Fruit fly (Drosophila melanogaster) whole organism, embryonic: ENCODE measurements around the gene CG1307.
A peak's percentile ranks its signal among the peaks of the same experiment; 100 is the strongest.

Experiments
- Ada2b ChIP-seq: fragments of 200-800 bp; sonication (Bioruptor generic); IDR thresholded peaks from 2 replicates; pipeline ENCODE4 v1.3.6; 2022; ENCODE audit warnings: missing biosample characterization, missing genetic modification characterization
- Blimp-1 ChIP-seq: fragments of 200-800 bp; sonication (Bioruptor generic); optimal IDR thresholded peaks from 3 replicates; lab custom pipeline; 2018; ENCODE audit warnings: missing biosample characterization, missing genetic modification characterization, mild to moderate bottlenecking, moderate library complexity, missing genetic modification reagents
- CG11085 ChIP-seq: fragments of 200-800 bp; sonication (Bioruptor generic); IDR thresholded peaks from 2 replicates; pipeline ENCODE4 v1.3.6; 2022; ENCODE audit warnings: missing biosample characterization, missing genetic modification characterization
- CG11696 ChIP-seq: fragments of 200-800 bp; sonication (Bioruptor generic); IDR thresholded peaks from 2 replicates; pipeline ENCODE4 v1.3.6; 2022; ENCODE audit warnings: missing biosample characterization, missing genetic modification characterization
- CG12071 ChIP-seq: fragments of 200-800 bp; sonication (Bioruptor generic); optimal IDR thresholded peaks from 3 replicates; lab custom pipeline; 2018; ENCODE audit warnings: missing biosample characterization, mild to moderate bottlenecking, missing genetic modification characterization
- CG12769 ChIP-seq: fragments of 200-800 bp; sonication (Bioruptor generic); optimal IDR thresholded peaks from 2 replicates; lab custom pipeline; 2019; ENCODE audit warnings: missing biosample characterization, mild to moderate bottlenecking, missing genetic modification characterization, moderate library complexity
- CG15479 ChIP-seq: fragments of 200-800 bp; sonication (Bioruptor generic); optimal IDR thresholded peaks from 3 replicates; lab custom pipeline; 2019; ENCODE audit warnings: missing biosample characterization, mild to moderate bottlenecking, missing genetic modification characterization, moderate library complexity
- CG1602 ChIP-seq: fragments of 200-800 bp; sonication (Bioruptor generic); optimal IDR thresholded peaks from 3 replicates; lab custom pipeline; 2016; ENCODE audit warnings: missing biosample characterization, missing genetic modification characterization
- CG16813 ChIP-seq: fragments of 200-800 bp; sonication (Bioruptor generic); IDR thresholded peaks from 3 replicates; pipeline ENCODE4 v1.3.6; 2022; ENCODE audit warnings: missing biosample characterization, missing genetic modification characterization; ENCODE audit not compliant: partially characterized antibody
- CG17186 ChIP-seq: fragments of 200-800 bp; sonication (Bioruptor generic); optimal IDR thresholded peaks from 3 replicates; lab custom pipeline; 2017; ENCODE audit warnings: missing biosample characterization, missing genetic modification reagents, missing genetic modification characterization
- CG17361 ChIP-seq: fragments of 200-800 bp; sonication (Bioruptor generic); IDR thresholded peaks from 3 replicates; pipeline ENCODE4 v1.3.6; 2022; ENCODE audit warnings: missing biosample characterization, missing genetic modification characterization
- CG17385 ChIP-seq: fragments of 200-800 bp; sonication (Bioruptor generic); optimal IDR thresholded peaks from 3 replicates; lab custom pipeline; 2018; ENCODE audit warnings: missing biosample characterization, mild to moderate bottlenecking, missing genetic modification characterization
- CG17568 ChIP-seq: fragments of 200-800 bp; sonication (Bioruptor generic); optimal IDR thresholded peaks from 2 replicates; lab custom pipeline; 2018; ENCODE audit warnings: missing biosample characterization, mild to moderate bottlenecking, missing genetic modification characterization, moderate library complexity
- CG18011 ChIP-seq: fragments of 200-800 bp; sonication (Bioruptor generic); optimal IDR thresholded peaks from 2 replicates; lab custom pipeline; 2017; ENCODE audit warnings: missing biosample characterization, missing genetic modification characterization, mild to moderate bottlenecking, moderate library complexity, missing genotype
- CG1832 ChIP-seq: fragments of 200-800 bp; sonication (Bioruptor generic); optimal IDR thresholded peaks from 2 replicates; lab custom pipeline; 2017; ENCODE audit warnings: missing biosample characterization, mild to moderate bottlenecking, missing genetic modification characterization, inconsistent platforms
- CG2129 ChIP-seq: fragments of 200-800 bp; sonication (Bioruptor generic); IDR thresholded peaks from 2 replicates; pipeline ENCODE4 v1.3.6; 2022; ENCODE audit warnings: missing biosample characterization, missing genetic modification characterization; ENCODE audit not compliant: partially characterized antibody
- CG2199 ChIP-seq: fragments of 200-800 bp; sonication (Bioruptor generic); IDR thresholded peaks from 3 replicates; pipeline ENCODE4 v1.3.6; 2022; ENCODE audit warnings: missing biosample characterization, missing genetic modification characterization
- CG3281 ChIP-seq: fragments of 200-800 bp; sonication (Bioruptor generic); optimal IDR thresholded peaks from 3 replicates; lab custom pipeline; 2017; ENCODE audit warnings: missing biosample characterization, mild to moderate bottlenecking, missing genetic modification characterization
- CG6683 ChIP-seq: fragments of 200-800 bp; sonication (Bioruptor generic); optimal IDR thresholded peaks from 2 replicates; lab custom pipeline; 2017; ENCODE audit warnings: missing biosample characterization, mild to moderate bottlenecking, missing genetic modification characterization, missing genetic modification reagents
- CTCF ChIP-seq: fragments of 200-800 bp; sonication (Bioruptor generic); optimal IDR thresholded peaks from 2 replicates; lab custom pipeline; 2017; ENCODE audit warnings: missing biosample characterization, mild to moderate bottlenecking, missing genetic modification characterization, moderate library complexity
- CkIIα-i1 ChIP-seq: fragments of 200-800 bp; sonication (Bioruptor generic); IDR thresholded peaks from 2 replicates; pipeline ENCODE4 v1.3.6; 2022; ENCODE audit warnings: missing biosample characterization, missing genetic modification characterization
- Deaf1 ChIP-seq: fragments of 200-800 bp; optimal IDR thresholded peaks from 3 replicates; lab custom pipeline; 2019; ENCODE audit warnings: missing biosample characterization, mild to moderate bottlenecking, missing genetic modification characterization, moderate library complexity
- Dip2 ChIP-seq: fragments of 200-800 bp; sonication (Bioruptor generic); IDR thresholded peaks from 2 replicates; pipeline ENCODE4 v1.3.6; 2022; ENCODE audit warnings: missing biosample characterization, missing genetic modification characterization
- Fer3 ChIP-seq: fragments of 200-800 bp; sonication (Bioruptor generic); optimal IDR thresholded peaks from 2 replicates; lab custom pipeline; 2018; ENCODE audit warnings: missing biosample characterization, mild to moderate bottlenecking, missing genetic modification characterization, moderate library complexity
- H15 ChIP-seq: fragments of 200-800 bp; sonication (Bioruptor generic); IDR thresholded peaks from 3 replicates; pipeline ENCODE4 v1.3.6; 2022; ENCODE audit warnings: missing biosample characterization, missing genetic modification characterization
- HLH3B ChIP-seq: fragments of 200-800 bp; sonication (Bioruptor generic); IDR thresholded peaks from 2 replicates; pipeline ENCODE4 v1.3.6; 2022; ENCODE audit warnings: missing biosample characterization, missing genetic modification characterization
- HmgZ ChIP-seq: fragments of 200-800 bp; sonication (Bioruptor generic); optimal IDR thresholded peaks from 2 replicates; lab custom pipeline; 2018; ENCODE audit warnings: missing biosample characterization, mild to moderate bottlenecking, missing genetic modification characterization
- Jarid2 ChIP-seq: fragments of 200-800 bp; sonication (Bioruptor generic); optimal IDR thresholded peaks from 3 replicates; lab custom pipeline; 2017; ENCODE audit warnings: mild to moderate bottlenecking, missing biosample characterization, missing genetic modification reagents, missing genetic modification characterization
- Myb ChIP-seq: fragments of 200-800 bp; sonication (Bioruptor generic); optimal IDR thresholded peaks from 2 replicates; lab custom pipeline; 2016; ENCODE audit warnings: missing biosample characterization, missing genetic modification characterization
- Neu2 ChIP-seq: fragments of 200-800 bp; sonication (Bioruptor generic); optimal IDR thresholded peaks from 3 replicates; lab custom pipeline; 2016; ENCODE audit warnings: missing biosample characterization, missing genetic modification characterization, borderline replicate concordance
- Nf-YB ChIP-seq: fragments of 200-800 bp; sonication (Bioruptor generic); optimal IDR thresholded peaks from 3 replicates; lab custom pipeline; 2019; ENCODE audit warnings: missing biosample characterization, mild to moderate bottlenecking, missing genetic modification characterization, moderate library complexity
- Nf-YC ChIP-seq: fragments of 200-800 bp; optimal IDR thresholded peaks from 3 replicates; lab custom pipeline; 2019; ENCODE audit warnings: missing biosample characterization, mild to moderate bottlenecking, missing genetic modification characterization, moderate library complexity
- TFAM ChIP-seq: fragments of 200-800 bp; sonication (Bioruptor generic); optimal IDR thresholded peaks from 2 replicates; lab custom pipeline; 2017; ENCODE audit warnings: missing biosample characterization, missing genetic modification characterization, inconsistent platforms
- Tbp ChIP-seq: fragments of >200 bp; optimal IDR thresholded peaks from 2 replicates; lab custom pipeline; 2018; ENCODE audit warnings: missing biosample characterization, missing genetic modification characterization
- ci ChIP-seq: fragments of 200-800 bp; sonication (Bioruptor generic); IDR thresholded peaks from 3 replicates; pipeline ENCODE4 v1.3.6; 2022; ENCODE audit warnings: missing biosample characterization, missing genetic modification characterization
- dm ChIP-seq: fragments of 200-800 bp; sonication (Bioruptor generic); optimal IDR thresholded peaks from 3 replicates; lab custom pipeline; 2016; ENCODE audit warnings: missing biosample characterization, missing genetic modification characterization
- ewg ChIP-seq: fragments of 200-800 bp; sonication (Bioruptor generic); optimal IDR thresholded peaks from 3 replicates; lab custom pipeline; 2017; ENCODE audit warnings: mild to moderate bottlenecking, missing biosample characterization, missing genetic modification reagents, missing genetic modification characterization
- gfzf ChIP-seq: fragments of 200-800 bp; sonication (Bioruptor generic); optimal IDR thresholded peaks from 2 replicates; lab custom pipeline; 2016; ENCODE audit warnings: missing biosample characterization, mild to moderate bottlenecking, missing genetic modification characterization, moderate library complexity
- kah ChIP-seq: fragments of 200-800 bp; sonication (Bioruptor generic); optimal IDR thresholded peaks from 2 replicates; lab custom pipeline; 2018; ENCODE audit warnings: missing biosample characterization, mild to moderate bottlenecking, missing genetic modification characterization
- lab ChIP-seq: fragments of 200-800 bp; sonication (Bioruptor generic); optimal IDR thresholded peaks from 3 replicates; lab custom pipeline; 2017; ENCODE audit warnings: missing biosample characterization, missing genetic modification characterization, mild to moderate bottlenecking, moderate library complexity, missing genetic modification reagents
- lbe ChIP-seq: fragments of 200-800 bp; sonication (Bioruptor generic); optimal IDR thresholded peaks from 2 replicates; lab custom pipeline; 2016; ENCODE audit warnings: missing biosample characterization, mild to moderate bottlenecking, missing genetic modification characterization
- lilli ChIP-seq: fragments of 200-800 bp; sonication (Bioruptor generic); optimal IDR thresholded peaks from 3 replicates; lab custom pipeline; 2016; ENCODE audit warnings: missing biosample characterization, missing genetic modification characterization
- nerfin-1 ChIP-seq: fragments of 200-800 bp; sonication (Bioruptor generic); optimal IDR thresholded peaks from 3 replicates; lab custom pipeline; 2019; ENCODE audit warnings: missing biosample characterization, mild to moderate bottlenecking, missing genetic modification characterization, moderate library complexity
- nmo ChIP-seq: fragments of 200-800 bp; sonication (Bioruptor generic); optimal IDR thresholded peaks from 2 replicates; lab custom pipeline; 2018; ENCODE audit warnings: missing biosample characterization, mild to moderate bottlenecking, missing genetic modification characterization, moderate library complexity
- scrt ChIP-seq: fragments of 200-800 bp; sonication (Bioruptor generic); optimal IDR thresholded peaks from 2 replicates; lab custom pipeline; 2018; ENCODE audit warnings: missing biosample characterization, mild to moderate bottlenecking, missing genetic modification characterization, moderate library complexity
- sens ChIP-seq: fragments of 200-800 bp; sonication (Bioruptor generic); peaks from one replicate; lab custom pipeline; 2016; ENCODE audit warnings: missing biosample characterization, missing genetic modification characterization
- tll ChIP-seq, 2 experiments: fragments of 200-800 bp in 1 of 2; fragments of >200 bp in 1 of 2; sonication (Bioruptor generic) in 1 of 2; optimal IDR thresholded peaks; 2 replicates each; lab custom pipeline; 2017 to 2019; ENCODE audit warnings: missing biosample characterization in 2 of 2, missing genetic modification characterization in 2 of 2, mild to moderate bottlenecking in 1 of 2, moderate library complexity in 1 of 2
- vfl ChIP-seq: fragments of 200-800 bp; sonication (Bioruptor generic); optimal IDR thresholded peaks from 2 replicates; lab custom pipeline; 2016; ENCODE audit warnings: missing biosample characterization, missing genetic modification characterization
- wor ChIP-seq: fragments of 200-800 bp; sonication (Bioruptor generic); IDR thresholded peaks from 2 replicates; pipeline ENCODE4 v1.3.6; 2022; ENCODE audit warnings: missing biosample characterization, missing genetic modification characterization

Gene CG1307

dm6 chr3R:6684145-6684544, 26.9 kb upstream of the CG1307 start, which contains the start of gene Edg84A:
Gene Edg84A (plus strand): TSS chr3R:6684445.
- TF ChIP-seq CG17186 (GFP tag; lab: Kevin White, UChicago) (no peak), Tbp (no peak), lab (GFP tag; lab: Kevin White, UChicago) (no peak), HLH3B (no peak)
- TF ChIP-seq, all 482 proteins: peak for 0

dm6 chr3R:6683671-6684070, 26.4 kb upstream of the CG1307 start:
- TF ChIP-seq Jarid2 (peak; percentile 2), CG2199 (GFP tag; lab: Robert Waterston, UW) (peak; percentile 83; the same call in 2 of the 3 replicates), TFAM (GFP tag; lab: Kevin White, UChicago) (no peak), kah (peak; percentile 88), CG3281 (no peak), CTCF (GFP tag; lab: Kevin White, UChicago) (peak; percentile 95), CG11085 (GFP tag; lab: Robert Waterston, UW) (no peak), Dip2 (GFP tag; lab: Robert Waterston, UW) (peak; percentile 89), Blimp-1 (GFP tag; lab: Kevin White, UChicago) (peak; percentile 81), sens (GFP tag; lab: Kevin White, UChicago) (no peak), CG11696 (no peak)

- no peak for TF ChIP-seq vfl (GFP tag; lab: Kevin White, UChicago)
- no peak for TF ChIP-seq ci (GFP tag; lab: Robert Waterston, UW)
- no peak for TF ChIP-seq Fer3 (tag; lab: Kevin White, UChicago)
- TF ChIP-seq nerfin-1: no peak
- TF ChIP-seq Neu2 (GFP tag; lab: Kevin White, UChicago): no peak
- TF ChIP-seq CG17385 (GFP tag; lab: Kevin White, UChicago): no peak
- TF ChIP-seq Nf-YB (GFP tag; lab: Kevin White, UChicago): peak; percentile 99
- no peak for TF ChIP-seq ewg (GFP tag; lab: Kevin White, UChicago)
- no peak for TF ChIP-seq CG2129 (GFP tag; lab: Robert Waterston, UW)
- TF ChIP-seq gfzf (GFP tag; lab: Kevin White, UChicago): no peak
- TF ChIP-seq CG17361: no peak
- TF ChIP-seq Deaf1 (tag; lab: Kevin White, UChicago): peak; percentile 37
- no peak for TF ChIP-seq HmgZ (tag; lab: Kevin White, UChicago)
- TF ChIP-seq CG15479: peak; percentile 69
- no peak for TF ChIP-seq CG17568
- no peak for TF ChIP-seq CG12769 (tag; lab: Kevin White, UChicago)
- TF ChIP-seq CG12071 (GFP tag; lab: Kevin White, UChicago): no peak
- no peak for TF ChIP-seq nmo (GFP tag; lab: Kevin White, UChicago)
- TF ChIP-seq wor: no peak
- no peak for TF ChIP-seq CG6683
- TF ChIP-seq CkIIα-i1 (GFP tag; lab: Robert Waterston, UW): no peak
- TF ChIP-seq lbe: no peak
- no peak for TF ChIP-seq Myb (GFP tag; lab: Kevin White, UChicago)
- TF ChIP-seq CG16813: no peak
- TF ChIP-seq H15 (GFP tag; lab: Robert Waterston, UW): no peak
- TF ChIP-seq Nf-YC (tag; lab: Kevin White, UChicago): peak; percentile 98
- TF ChIP-seq lilli (GFP tag; lab: Kevin White, UChicago): no peak
- no peak for TF ChIP-seq CG18011
- TF ChIP-seq dm (GFP tag; lab: Kevin White, UChicago): no peak
- no peak for TF ChIP-seq scrt (GFP tag; lab: Kevin White, UChicago)
- no peak for TF ChIP-seq Ada2b
- no peak for TF ChIP-seq tll (GFP tag; optimal IDR thresholded peaks at IDR 0.05; lab: Kevin White, UChicago)
- no peak for TF ChIP-seq CG1602 (GFP tag; lab: Kevin White, UChicago)
- peak; percentile 60 for TF ChIP-seq CG1832 (GFP tag; lab: Kevin White, UChicago)
These were observed 25.9 kb upstream of the CG1307 start for dm6 chr3R:6683135-6683534.
